Fruit fly (Drosophila melanogaster): ENCODE results near the gene larp.

The larp gene

dm6 chr3R:28335462-28335998 lies 710 bp downstream of the larp start (continued):
- TF ChIP-seq CG17912 (GFP tag; optimal IDR thresholded peaks at IDR 0.05): peak; percentile 28
- 0 out of 2 replicates have a peak, but pooled peaks have one; percentile 34 for TF ChIP-seq gsb (GFP tag; IDR thresholded peaks at IDR 0.05)
- no peak for TF ChIP-seq psq (GFP tag; optimal IDR thresholded peaks at IDR 0.05)
- peak; percentile 51 for TF ChIP-seq Asciz (GFP tag; optimal IDR thresholded peaks at IDR 0.05)
- peak; percentile 47 for TF ChIP-seq CG4617 (GFP tag; optimal IDR thresholded peaks at IDR 0.05; ENCODE audit: borderline replicate concordance)
- TF ChIP-seq pzg (GFP tag; optimal IDR thresholded peaks at IDR 0.05): peak; percentile 77
- TF ChIP-seq Dfd (GFP tag; optimal IDR thresholded peaks at IDR 0.05): no peak
- peak; percentile 80 for TF ChIP-seq CG17829 (tag; optimal IDR thresholded peaks at IDR 0.05)
- TF ChIP-seq vvl (GFP tag; IDR thresholded peaks at IDR 0.05): peak; percentile 73
- peak; percentile 78 for TF ChIP-seq en (GFP tag; optimal IDR thresholded peaks at IDR 0.05)
- TF ChIP-seq sob (GFP tag; IDR thresholded peaks at IDR 0.05): peak; percentile 65; the same call in 1 of the 2 replicates
- TF ChIP-seq zf30C (GFP tag; optimal IDR thresholded peaks at IDR 0.05): peak; percentile 10
- TF ChIP-seq gcm2 (GFP tag; optimal IDR thresholded peaks at IDR 0.05): peak; percentile 61
- peak; percentile 73 for TF ChIP-seq ems (GFP tag; optimal IDR thresholded peaks at IDR 0.05)
- no peak for TF ChIP-seq tll (GFP tag; optimal IDR thresholded peaks at IDR 0.05)
- peak; percentile 42; the same call in 1 of the 2 replicates for TF ChIP-seq CG8765 (GFP tag; IDR thresholded peaks at IDR 0.05)
- TF ChIP-seq inv (GFP tag; IDR thresholded peaks at IDR 0.05; ENCODE audit: partially characterized antibody): peak; percentile 41; the same call in 1 of the 2 replicates
- TF ChIP-seq bigmax (GFP tag; optimal IDR thresholded peaks at IDR 0.05): peak; percentile 100
- TF ChIP-seq Doc3 (GFP tag; IDR thresholded peaks at IDR 0.05; ENCODE audit: partially characterized antibody): no peak
- TF ChIP-seq Hand (GFP tag; optimal IDR thresholded peaks at IDR 0.05): peak; percentile 63
- TF ChIP-seq CG18262 (tag; optimal IDR thresholded peaks at IDR 0.05): peak; percentile 77
- 0 out of 2 replicates have a peak, but pooled peaks have one; percentile 45 for TF ChIP-seq klu (GFP tag; IDR thresholded peaks at IDR 0.05)
- TF ChIP-seq Blimp-1 (GFP tag; optimal IDR thresholded peaks at IDR 0.05): peak; percentile 51
- TF ChIP-seq ken (GFP tag; IDR thresholded peaks at IDR 0.05): 0 out of 3 replicates have a peak, but pooled peaks have one; percentile 51
- TF ChIP-seq CG16779 (GFP tag; IDR thresholded peaks at IDR 0.05): no peak
- peak; percentile 64 for TF ChIP-seq Adf1 (GFP tag; IDR thresholded peaks at IDR 0.05)
- TF ChIP-seq CG9876 (GFP tag; optimal IDR thresholded peaks at IDR 0.05): peak; percentile 81
- no peak; the same call in 2 of the 3 replicates for TF ChIP-seq so (GFP tag; IDR thresholded peaks at IDR 0.05)
- peak; percentile 97 for TF ChIP-seq dm (GFP tag; optimal IDR thresholded peaks at IDR 0.05)
- TF ChIP-seq Side (GFP tag; optimal IDR thresholded peaks at IDR 0.05): peak; percentile 78
- no peak for TF ChIP-seq sima (GFP tag; optimal IDR thresholded peaks at IDR 0.05)
- TF ChIP-seq dysf (GFP tag; IDR thresholded peaks at IDR 0.05): peak; percentile 72; the same call in 2 of the 3 replicates
- TF ChIP-seq CG17568 (GFP tag; optimal IDR thresholded peaks at IDR 0.05): peak; percentile 64
- TF ChIP-seq pb (GFP tag; optimal IDR thresholded peaks at IDR 0.05): peak; percentile 65
- TF ChIP-seq HmgZ (tag; optimal IDR thresholded peaks at IDR 0.05): peak; percentile 80
- peak; percentile 75 for TF ChIP-seq caup (GFP tag; optimal IDR thresholded peaks at IDR 0.05; ENCODE audit: severe bottlenecking)
- TF ChIP-seq CG17359 (tag; optimal IDR thresholded peaks at IDR 0.05): peak; percentile 49
- peak; percentile 69 for TF ChIP-seq gcm (GFP tag; optimal IDR thresholded peaks at IDR 0.05)
- peak; percentile 64 for TF ChIP-seq CG9215 (GFP tag; IDR thresholded peaks at IDR 0.05)
- TF ChIP-seq CG33557 (GFP tag; optimal IDR thresholded peaks at IDR 0.05): peak; percentile 87
- no peak for TF ChIP-seq dimm (GFP tag; IDR thresholded peaks at IDR 0.05)
- peak; percentile 81 for TF ChIP-seq Mes4 (GFP tag; optimal IDR thresholded peaks at IDR 0.05)
- TF ChIP-seq CG14965 (GFP tag; optimal IDR thresholded peaks at IDR 0.05; ENCODE audit: borderline replicate concordance): peak; percentile 20
- peak; percentile 90 for TF ChIP-seq YL-1 (GFP tag; optimal IDR thresholded peaks at IDR 0.05)
- TF ChIP-seq Antp (GFP tag; optimal IDR thresholded peaks at IDR 0.05): peak; percentile 87
- no peak; the same call in 1 of the 2 replicates for TF ChIP-seq seq (GFP tag; IDR thresholded peaks at IDR 0.05)
- TF ChIP-seq CG11093 (GFP tag; IDR thresholded peaks at IDR 0.05): 0 out of 3 replicates have a peak, but pooled peaks have one; percentile 34
- peak; percentile 45 for TF ChIP-seq ap (GFP tag; IDR thresholded peaks at IDR 0.05)
- TF ChIP-seq zen2 (GFP tag; IDR thresholded peaks at IDR 0.05; ENCODE audit: partially characterized antibody): no peak

All from whole organism, embryonic.